Fruit fly (Drosophila melanogaster) whole organism, prepupa: Measurements from ENCODE around the gene CG7607.

Experiments
- Blimp-1 ChIP-seq: fragments of 200-800 bp; sonication (Bioruptor generic); optimal IDR thresholded peaks from 3 replicates; lab custom pipeline; 2017; ENCODE audit warnings: missing biosample characterization, missing genetic modification characterization, mild to moderate bottlenecking, moderate library complexity, missing genetic modification reagents
- CG10631 ChIP-seq: fragments of 200-800 bp; sonication (Bioruptor generic); optimal IDR thresholded peaks from 2 replicates; lab custom pipeline; 2016; ENCODE audit warnings: missing biosample characterization, missing genetic modification characterization
- CG10669 ChIP-seq: fragments of 200-800 bp; sonication (Bioruptor generic); optimal IDR thresholded peaks from 3 replicates; lab custom pipeline; 2018; ENCODE audit warnings: missing biosample characterization, mild to moderate bottlenecking, missing genetic modification characterization, moderate library complexity
- CG11294 ChIP-seq: fragments of 200-800 bp; sonication (Bioruptor generic); IDR thresholded peaks from 2 replicates; pipeline ENCODE4 v1.3.6; 2022; ENCODE audit warnings: missing biosample characterization, missing genetic modification characterization
- CG11762 ChIP-seq: fragments of 200-800 bp; sonication (Bioruptor generic); optimal IDR thresholded peaks from 3 replicates; lab custom pipeline; 2016; ENCODE audit warnings: missing biosample characterization, missing genetic modification characterization; ENCODE audit not compliant: insufficient read depth
- CG15336 ChIP-seq: fragments of 200-800 bp; sonication (Bioruptor generic); IDR thresholded peaks from 2 replicates; pipeline ENCODE4 v1.3.6; 2022; ENCODE audit warnings: missing biosample characterization, missing genetic modification characterization
- CG1621 ChIP-seq: fragments of 200-800 bp; sonication (Bioruptor generic); optimal IDR thresholded peaks from 3 replicates; lab custom pipeline; 2018; ENCODE audit warnings: missing biosample characterization, mild to moderate bottlenecking, missing genetic modification characterization
- CG3032 ChIP-seq: fragments of 200-800 bp; optimal IDR thresholded peaks from 2 replicates; lab custom pipeline; 2019; ENCODE audit warnings: missing biosample characterization, mild to moderate bottlenecking, missing genetic modification characterization, moderate library complexity
- CG31627 ChIP-seq: fragments of 200-800 bp; sonication (Bioruptor generic); optimal IDR thresholded peaks from 3 replicates; lab custom pipeline; 2016; ENCODE audit warnings: missing biosample characterization, missing genetic modification characterization
- CG32006 ChIP-seq: fragments of 200-800 bp; sonication (Bioruptor generic); optimal IDR thresholded peaks from 3 replicates; lab custom pipeline; 2017; ENCODE audit warnings: missing biosample characterization, mild to moderate bottlenecking, missing genetic modification characterization
- CG34406 ChIP-seq: fragments of 200-800 bp; sonication (Bioruptor generic); optimal IDR thresholded peaks from 3 replicates; lab custom pipeline; 2016; ENCODE audit warnings: missing biosample characterization, missing genetic modification characterization
- CG4318 ChIP-seq: fragments of 200-800 bp; sonication (Bioruptor generic); optimal IDR thresholded peaks from 3 replicates; lab custom pipeline; 2017; ENCODE audit warnings: missing biosample characterization, mild to moderate bottlenecking, missing genetic modification characterization
- CG6163 ChIP-seq: fragments of 200-800 bp; sonication (Bioruptor generic); IDR thresholded peaks from 3 replicates; pipeline ENCODE4 v1.3.6; 2022; ENCODE audit warnings: missing biosample characterization, missing genetic modification characterization
- CG6276 ChIP-seq: fragments of 200-800 bp; sonication (Bioruptor generic); optimal IDR thresholded peaks from 2 replicates; lab custom pipeline; 2017; ENCODE audit warnings: missing biosample characterization, mild to moderate bottlenecking, missing genetic modification characterization
- CG6792 ChIP-seq: fragments of 200-800 bp; sonication (Bioruptor generic); optimal IDR thresholded peaks from 3 replicates; lab custom pipeline; 2016; ENCODE audit warnings: missing biosample characterization, missing genetic modification characterization
- CG6808 ChIP-seq: fragments of 200-800 bp; sonication (Bioruptor generic); optimal IDR thresholded peaks from 3 replicates; lab custom pipeline; 2017; ENCODE audit warnings: missing biosample characterization, missing genetic modification characterization, mild to moderate bottlenecking, moderate library complexity, missing genetic modification reagents
- CG6854 ChIP-seq: fragments of 200-800 bp; sonication (Bioruptor generic); optimal IDR thresholded peaks from 2 replicates; lab custom pipeline; 2017; ENCODE audit warnings: missing biosample characterization, mild to moderate bottlenecking, missing genetic modification characterization
- CG7368 ChIP-seq: fragments of 200-800 bp; sonication (Bioruptor generic); optimal IDR thresholded peaks from 3 replicates; lab custom pipeline; 2016; ENCODE audit warnings: missing biosample characterization, missing genetic modification characterization
- CG8119 ChIP-seq: fragments of 200-800 bp; sonication (Bioruptor generic); IDR thresholded peaks from 3 replicates; pipeline ENCODE4 v1.3.6; 2022; ENCODE audit warnings: missing biosample characterization, missing genetic modification characterization
- CG8319 ChIP-seq: fragments of 200-800 bp; sonication (Bioruptor generic); optimal IDR thresholded peaks from 3 replicates; lab custom pipeline; 2016; ENCODE audit warnings: missing biosample characterization, missing genetic modification characterization
- CG8632 ChIP-seq: fragments of 200-800 bp; sonication (Bioruptor generic); optimal IDR thresholded peaks from 3 replicates; lab custom pipeline; 2016; ENCODE audit warnings: missing biosample characterization, missing genetic modification characterization
- CG9139 ChIP-seq: fragments of 200-800 bp; sonication (Bioruptor generic); optimal IDR thresholded peaks from 3 replicates; lab custom pipeline; 2017; ENCODE audit warnings: missing biosample characterization, mild to moderate bottlenecking, missing genetic modification characterization
- Eip78C ChIP-seq: fragments of 200-800 bp; sonication (Bioruptor generic); peaks from one replicate; lab custom pipeline; 2016; ENCODE audit warnings: missing biosample characterization, missing genetic modification characterization
- Eip93F ChIP-seq: fragments of 200-800 bp; sonication (Bioruptor generic); optimal IDR thresholded peaks from 2 replicates; lab custom pipeline; 2016; ENCODE audit warnings: missing biosample characterization, mild to moderate bottlenecking, missing genetic modification characterization
- Ets21C ChIP-seq: fragments of 200-800 bp; sonication (Bioruptor generic); optimal IDR thresholded peaks from 3 replicates; lab custom pipeline; 2016; ENCODE audit warnings: missing biosample characterization, missing genetic modification characterization
- Ets96B ChIP-seq: fragments of 200-800 bp; optimal IDR thresholded peaks from 2 replicates; lab custom pipeline; 2019; ENCODE audit warnings: missing biosample characterization, mild to moderate bottlenecking, missing genetic modification characterization, moderate library complexity
- Gug ChIP-seq: fragments of 200-800 bp; sonication (Bioruptor generic); IDR thresholded peaks from 2 replicates; pipeline ENCODE4 v1.3.6; 2022; ENCODE audit warnings: missing biosample characterization, missing genetic modification characterization
- Hr38 ChIP-seq: sonication (Bioruptor generic); optimal IDR thresholded peaks from 2 replicates; lab custom pipeline; 2016; ENCODE audit warnings: missing biosample characterization, missing genetic modification characterization
- Hr4 ChIP-seq: fragments of 200-800 bp; sonication (Bioruptor generic); optimal IDR thresholded peaks from 3 replicates; lab custom pipeline; 2016; ENCODE audit warnings: missing biosample characterization, missing genetic modification characterization
- Lpt ChIP-seq: fragments of 200-800 bp; sonication (Bioruptor generic); optimal IDR thresholded peaks from 3 replicates; lab custom pipeline; 2016; ENCODE audit warnings: missing biosample characterization, missing genetic modification characterization
- Met ChIP-seq: fragments of 200-800 bp; sonication (Bioruptor generic); optimal IDR thresholded peaks from 3 replicates; lab custom pipeline; 2016; ENCODE audit warnings: missing biosample characterization, missing genetic modification characterization
- Smox ChIP-seq: fragments of 200-800 bp; sonication (Bioruptor generic); optimal IDR thresholded peaks from 3 replicates; lab custom pipeline; 2016; ENCODE audit warnings: missing biosample characterization, missing genetic modification characterization
- Sox14 ChIP-seq: fragments of 200-800 bp; sonication (Bioruptor generic); optimal IDR thresholded peaks from 3 replicates; lab custom pipeline; 2016; ENCODE audit warnings: missing biosample characterization, missing genetic modification characterization
- Sox15 ChIP-seq: fragments of 200-800 bp; sonication (Bioruptor generic); optimal IDR thresholded peaks from 3 replicates; lab custom pipeline; 2016; ENCODE audit warnings: missing biosample characterization, missing genetic modification characterization
- achi ChIP-seq: fragments of 200-800 bp; sonication (Bioruptor generic); optimal IDR thresholded peaks from 3 replicates; lab custom pipeline; 2016; ENCODE audit warnings: missing biosample characterization, missing genetic modification characterization
- acj6 ChIP-seq: fragments of 200-800 bp; sonication (Bioruptor generic); optimal IDR thresholded peaks from 3 replicates; lab custom pipeline; 2016; ENCODE audit warnings: missing biosample characterization, missing genetic modification characterization
- cyc ChIP-seq: fragments of 200-800 bp; sonication (Bioruptor generic); optimal IDR thresholded peaks from 3 replicates; lab custom pipeline; 2016; ENCODE audit warnings: missing biosample characterization, missing genetic modification characterization
- dac ChIP-seq: fragments of 200-800 bp; sonication (Bioruptor generic); optimal IDR thresholded peaks from 2 replicates; lab custom pipeline; 2017; ENCODE audit warnings: missing biosample characterization, mild to moderate bottlenecking, missing genetic modification characterization
- dsx ChIP-seq: fragments of 200-800 bp; optimal IDR thresholded peaks from 3 replicates; lab custom pipeline; 2019; ENCODE audit warnings: missing biosample characterization, mild to moderate bottlenecking, missing genetic modification characterization, moderate library complexity; ENCODE audit not compliant: poor library complexity, severe bottlenecking
- eg ChIP-seq: fragments of 200-800 bp; sonication (Bioruptor generic); IDR thresholded peaks from 3 replicates; pipeline ENCODE4 v1.3.6; 2022; ENCODE audit warnings: missing biosample characterization, missing genetic modification characterization
- esn ChIP-seq: fragments of 200-800 bp; sonication (Bioruptor generic); optimal IDR thresholded peaks from 2 replicates; lab custom pipeline; 2016; ENCODE audit warnings: missing biosample characterization, mild to moderate bottlenecking, missing genetic modification characterization, moderate library complexity
- fd85E ChIP-seq: fragments of 200-800 bp; sonication (Bioruptor generic); optimal IDR thresholded peaks from 3 replicates; lab custom pipeline; 2016; ENCODE audit warnings: missing biosample characterization, missing genetic modification characterization
- fkh ChIP-seq: fragments of 200-800 bp; sonication (Bioruptor generic); optimal IDR thresholded peaks from 3 replicates; lab custom pipeline; 2017; ENCODE audit warnings: missing biosample characterization, mild to moderate bottlenecking, missing genetic modification characterization, moderate library complexity
- lz ChIP-seq: fragments of 200-800 bp; sonication (Bioruptor generic); optimal IDR thresholded peaks from 3 replicates; lab custom pipeline; 2016; ENCODE audit warnings: missing biosample characterization, missing genetic modification characterization
- net ChIP-seq: fragments of 200-800 bp; sonication (Bioruptor generic); optimal IDR thresholded peaks from 3 replicates; lab custom pipeline; 2016; ENCODE audit warnings: missing biosample characterization, missing genetic modification characterization
- pdm3 ChIP-seq: fragments of 200-800 bp; sonication (Bioruptor generic); optimal IDR thresholded peaks from 3 replicates; lab custom pipeline; 2016; ENCODE audit warnings: missing biosample characterization, missing genetic modification characterization
- spab ChIP-seq: fragments of 200-800 bp; sonication (Bioruptor generic); optimal IDR thresholded peaks from 2 replicates; lab custom pipeline; 2017; ENCODE audit warnings: missing biosample characterization, mild to moderate bottlenecking, missing genetic modification characterization, missing genetic modification reagents
- ss ChIP-seq, 2 experiments: fragments of 200-800 bp; sonication (Bioruptor generic); optimal IDR thresholded peaks; 2 replicates in 1 of 2; 3 replicates in 1 of 2; lab custom pipeline; 2017 to 2018; ENCODE audit warnings: mild to moderate bottlenecking in 2 of 2, missing biosample characterization in 2 of 2, missing genetic modification characterization in 2 of 2, moderate library complexity in 1 of 2
- topi ChIP-seq: fragments of 200-800 bp; sonication (Bioruptor generic); optimal IDR thresholded peaks from 3 replicates; lab custom pipeline; 2016; ENCODE audit warnings: missing biosample characterization, missing genetic modification characterization
- vri ChIP-seq: fragments of 200-800 bp; sonication (Bioruptor generic); optimal IDR thresholded peaks from 3 replicates; lab custom pipeline; 2016; ENCODE audit warnings: missing biosample characterization, mild to moderate bottlenecking, missing genetic modification characterization

The CG7607 gene

DNA sequence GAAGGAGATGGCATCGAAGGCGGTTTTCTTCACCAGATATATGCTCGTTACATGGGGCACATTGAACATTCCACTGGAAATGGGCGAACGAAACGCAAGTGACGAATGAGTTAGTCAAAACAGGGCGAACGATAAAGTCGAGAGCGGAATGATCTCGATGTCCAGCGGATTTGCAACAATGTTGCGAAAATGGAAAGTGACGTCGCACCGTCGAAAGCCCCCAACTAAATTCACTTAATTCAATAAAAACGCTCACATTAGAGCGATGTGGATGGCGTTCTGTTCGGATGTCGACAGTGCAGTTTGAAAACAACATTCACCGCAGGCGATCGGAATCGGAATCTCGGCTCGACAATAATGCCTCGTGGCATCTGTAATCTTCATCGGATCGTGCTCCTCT is at the start of gene CG7607:
TSS of gene CG7607 (plus strand) at position 301 of the 400 bp plus-strand sequence.
- TF ChIP-seq Hr38 (GFP tag; lab: Kevin White, UChicago), result no peak
- peak; percentile 35 for TF ChIP-seq dsx

DNA sequence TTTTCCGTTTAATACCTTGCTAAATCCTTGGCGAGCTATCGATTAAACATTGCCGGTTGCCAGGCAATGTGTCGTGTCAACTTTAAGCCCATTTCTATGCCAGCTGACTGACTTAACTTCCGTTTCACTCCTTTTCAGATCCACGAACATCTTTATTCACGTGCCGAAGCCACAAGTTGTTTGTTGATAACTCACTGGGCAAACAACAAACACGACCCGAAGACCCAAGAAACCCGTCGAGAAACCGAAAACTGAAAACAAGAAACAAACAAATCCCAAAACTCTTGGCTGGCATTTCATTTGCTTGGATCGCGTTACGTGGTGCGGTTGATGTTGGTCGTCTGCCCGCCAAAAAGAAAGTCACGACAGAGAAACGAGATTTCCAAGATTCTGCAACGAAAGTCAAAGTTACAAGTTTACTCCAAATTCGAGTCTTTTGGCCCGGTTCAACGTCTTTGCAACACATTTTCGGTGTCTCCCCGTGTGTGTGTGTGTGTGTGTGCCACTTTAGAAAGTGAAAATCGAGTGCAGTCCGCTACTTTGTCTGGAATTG is 48.6 kb upstream of the CG7607 start, which contains the start of gene CG6216:
TSS of gene CG6216 (minus strand) at position 51 of the 553 bp plus-strand sequence.
- TF ChIP-seq fd85E (GFP tag; lab: Kevin White, UChicago), result no peak
- no peak for TF ChIP-seq esn (GFP tag; lab: Kevin White, UChicago)
- no peak for TF ChIP-seq CG3032 (tag; lab: Kevin White, UChicago)
- no peak for TF ChIP-seq Ets21C
- no peak for TF ChIP-seq Gug (GFP tag; lab: Robert Waterston, UW)
- no peak for TF ChIP-seq eg (GFP tag; lab: Robert Waterston, UW)
- peak; percentile 29 for TF ChIP-seq CG6276
- TF ChIP-seq CG1621, result no peak
- TF ChIP-seq CG7368, result no peak
- no peak for TF ChIP-seq dac (GFP tag; lab: Kevin White, UChicago)
- no peak for TF ChIP-seq CG6854 (GFP tag; lab: Kevin White, UChicago)
- TF ChIP-seq Blimp-1 (GFP tag; lab: Kevin White, UChicago), result peak; percentile 99
- TF ChIP-seq Sox14 (GFP tag; lab: Kevin White, UChicago), result no peak
- no peak for TF ChIP-seq topi (GFP tag; lab: Kevin White, UChicago)
- no peak for TF ChIP-seq ss (GFP tag; optimal IDR thresholded peaks at IDR 0.05; lab: Kevin White, UChicago)
- TF ChIP-seq CG6792 (GFP tag; lab: Kevin White, UChicago), result no peak
- no peak for TF ChIP-seq CG10631
- no peak for TF ChIP-seq CG15336 (GFP tag; lab: Robert Waterston, UW)
- TF ChIP-seq CG32006, result no peak
- no peak for TF ChIP-seq cyc (GFP tag; lab: Kevin White, UChicago)
- TF ChIP-seq Hr4, result no peak
- TF ChIP-seq vri (GFP tag; lab: Kevin White, UChicago), result no peak
- no peak for TF ChIP-seq CG9139 (GFP tag; lab: Kevin White, UChicago)
- no peak for TF ChIP-seq CG8319 (GFP tag; lab: Kevin White, UChicago)
- no peak for TF ChIP-seq Ets96B (tag; lab: Kevin White, UChicago)
- no peak for TF ChIP-seq lz (GFP tag; lab: Kevin White, UChicago)
- no peak for TF ChIP-seq CG6808 (GFP tag; lab: Kevin White, UChicago)
- no peak for TF ChIP-seq CG6163 (GFP tag; lab: Robert Waterston, UW)
- no peak for TF ChIP-seq acj6 (GFP tag; lab: Kevin White, UChicago)
- TF ChIP-seq Lpt (GFP tag; lab: Kevin White, UChicago), result no peak
- TF ChIP-seq spab (GFP tag; lab: Kevin White, UChicago), result no peak
- peak; percentile 6 for TF ChIP-seq achi (GFP tag; lab: Kevin White, UChicago)
- peak; percentile 27 for TF ChIP-seq fkh (GFP tag; lab: Kevin White, UChicago)
- no peak for TF ChIP-seq CG4318 (GFP tag; lab: Kevin White, UChicago)
- TF ChIP-seq CG34406 (GFP tag; lab: Kevin White, UChicago), result no peak
- no peak for TF ChIP-seq dsx
- no peak for TF ChIP-seq CG10669 (GFP tag; lab: Kevin White, UChicago)
- TF ChIP-seq CG11762 (GFP tag; lab: Kevin White, UChicago), result no peak
- TF ChIP-seq Hr38 (GFP tag; lab: Kevin White, UChicago), result no peak
- TF ChIP-seq Met (GFP tag; lab: Kevin White, UChicago), result peak; percentile 1
- TF ChIP-seq CG8632 (GFP tag; lab: Kevin White, UChicago), result no peak
- no peak for TF ChIP-seq pdm3 (GFP tag; lab: Kevin White, UChicago)
- no peak for TF ChIP-seq Eip93F (GFP tag; lab: Kevin White, UChicago)
- no peak for TF ChIP-seq CG31627 (GFP tag; lab: Kevin White, UChicago)
- TF ChIP-seq CG8119 (GFP tag; lab: Robert Waterston, UW), result no peak
- TF ChIP-seq CG11294 (GFP tag; lab: Robert Waterston, UW), result no peak
- peak; percentile 40 for TF ChIP-seq Eip78C (GFP tag; lab: Kevin White, UChicago)
- TF ChIP-seq net (GFP tag; lab: Kevin White, UChicago), result no peak
- TF ChIP-seq Smox (GFP tag; lab: Kevin White, UChicago), result no peak
- TF ChIP-seq Sox15 (GFP tag; lab: Kevin White, UChicago), result no peak
